Worm (Caenorhabditis elegans): ENCODE measurements around the gene F36H5.17.

F36H5.17 gene

ce11 chrII:1741248-1741647, 14.7 kb downstream of the F36H5.17 start, which contains the start of gene K07G6.1:
Gene K07G6.1, plus strand, starts transcription at chrII:1741548.
- no peak for TF ChIP-seq fkh-10 (GFP tag; optimal IDR thresholded peaks at IDR 0.05)
- no peak for TF ChIP-seq daf-12 (tag; optimal IDR thresholded peaks at IDR 0.05)
- TF ChIP-seq nfya-1 (tag; optimal IDR thresholded peaks at IDR 0.05; ENCODE audit: insufficient read depth), result no peak
- no peak for TF ChIP-seq mml-1 (tag; optimal IDR thresholded peaks at IDR 0.05)
- no peak for TF ChIP-seq ztf-4 (tag; optimal IDR thresholded peaks at IDR 0.05)
- no peak for TF ChIP-seq nhr-43 (tag; optimal IDR thresholded peaks at IDR 0.05; ENCODE audit: poor library complexity, severe bottlenecking)
- TF ChIP-seq lin-15B (tag; optimal IDR thresholded peaks at IDR 0.05), result no peak

- TF ChIP-seq ztf-4 (tag; optimal IDR thresholded peaks at IDR 0.05), result no peak
- no peak for TF ChIP-seq ama-1 (optimal IDR thresholded peaks at IDR 0.05)
- no peak for TF ChIP-seq nhr-28 (tag; optimal IDR thresholded peaks at IDR 0.05)
- no peak for TF ChIP-seq ceh-82 (tag; optimal IDR thresholded peaks at IDR 0.05)
- TF ChIP-seq hmg-11 (tag; optimal IDR thresholded peaks at IDR 0.05), result no peak
- no peak for TF ChIP-seq sea-2 (GFP tag; optimal IDR thresholded peaks at IDR 0.05)
Measured at ce11 chrII:1738844-1739243, 17.1 kb downstream of the F36H5.17 start, which contains the start of the genes irld-9 and irld-33. Gene irld-9, minus strand, starts transcription at chrII:1738944. Gene irld-33, plus strand, starts transcription at chrII:1739052.

- TF ChIP-seq nhr-77 (tag; optimal IDR thresholded peaks at IDR 0.05) (no peak), fkh-2 (tag; optimal IDR thresholded peaks at IDR 0.05) (no peak), pqm-1 (tag; optimal IDR thresholded peaks at IDR 0.05) (no peak), ceh-82 (tag; optimal IDR thresholded peaks at IDR 0.05) (no peak), nhr-11 (tag; optimal IDR thresholded peaks at IDR 0.05) (no peak)
Measured at ce11 chrII:1736353-1736752, 19.6 kb downstream of the F36H5.17 start, which contains the start of gene ceh-83. Gene ceh-83, minus strand, starts transcription at chrII:1736533.

DNA sequence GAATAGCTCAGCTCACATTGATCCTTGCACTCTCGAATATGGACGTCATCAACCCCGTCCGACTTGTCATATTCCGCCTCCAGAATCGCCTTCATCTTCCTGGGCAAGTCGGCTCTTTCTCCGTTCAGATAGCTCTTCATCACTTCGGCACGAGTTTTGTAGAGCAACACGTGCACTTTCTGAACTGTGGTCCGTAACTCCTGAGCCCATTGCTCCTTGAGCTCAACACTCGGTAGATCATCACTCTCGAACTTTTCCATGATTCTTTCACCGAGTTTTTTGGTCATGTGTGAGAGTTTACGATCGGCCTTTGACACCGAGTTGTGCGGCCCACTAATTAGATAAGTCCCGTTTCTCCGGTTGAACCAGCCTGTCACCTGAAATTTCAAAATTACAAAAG, 20.8 kb downstream of the F36H5.17 start:
- TF ChIP-seq nhr-12 (tag; optimal IDR thresholded peaks at IDR 0.05) (no peak), nhr-77 (tag; optimal IDR thresholded peaks at IDR 0.05) (no peak), ztf-11 (tag; optimal IDR thresholded peaks at IDR 0.05) (no peak), zag-1 (tag; optimal IDR thresholded peaks at IDR 0.05) (no peak), nfya-1 (tag; optimal IDR thresholded peaks at IDR 0.05; ENCODE audit: insufficient read depth) (no peak), ama-1 (optimal IDR thresholded peaks at IDR 0.05) (no peak), elt-3 (tag; optimal IDR thresholded peaks at IDR 0.05) (no peak), mml-1 (tag; optimal IDR thresholded peaks at IDR 0.05) (no peak), fos-1 (tag; optimal IDR thresholded peaks at IDR 0.05) (no peak), egl-27 (tag; optimal IDR thresholded peaks at IDR 0.05) (no peak), tbx-2 (tag; optimal IDR thresholded peaks at IDR 0.05) (no peak), ztf-4 (tag; optimal IDR thresholded peaks at IDR 0.05) (no peak), sea-2 (GFP tag; optimal IDR thresholded peaks at IDR 0.05) (no peak), skn-1 (tag; optimal IDR thresholded peaks at IDR 0.05) (no peak), R02D3.7 (tag; optimal IDR thresholded peaks at IDR 0.05) (no peak), lin-39 (tag; optimal IDR thresholded peaks at IDR 0.05) (no peak)

- no peak for TF ChIP-seq skn-1 (tag; optimal IDR thresholded peaks at IDR 0.05)
Measured at ce11 chrII:1731932-1732331, 24.0 kb downstream of the F36H5.17 start, which contains the start of gene ceh-82. Gene ceh-82, plus strand, starts transcription at chrII:1732232.

ce11 chrII:1730103-1730502, 25.9 kb downstream of the F36H5.17 start, which contains the start of gene ceh-81:
Gene ceh-81, plus strand, starts transcription at chrII:1730403.
- no peak for TF ChIP-seq snpc-4 (tag; optimal IDR thresholded peaks at IDR 0.05)
- TF ChIP-seq eor-1 (tag; optimal IDR thresholded peaks at IDR 0.05), result no peak
- no peak for TF ChIP-seq unc-62 (GFP tag; optimal IDR thresholded peaks at IDR 0.05)
- no peak for TF ChIP-seq sea-2 (GFP tag; optimal IDR thresholded peaks at IDR 0.05)
- TF ChIP-seq jun-1 (tag; optimal IDR thresholded peaks at IDR 0.05), result no peak

DNA sequence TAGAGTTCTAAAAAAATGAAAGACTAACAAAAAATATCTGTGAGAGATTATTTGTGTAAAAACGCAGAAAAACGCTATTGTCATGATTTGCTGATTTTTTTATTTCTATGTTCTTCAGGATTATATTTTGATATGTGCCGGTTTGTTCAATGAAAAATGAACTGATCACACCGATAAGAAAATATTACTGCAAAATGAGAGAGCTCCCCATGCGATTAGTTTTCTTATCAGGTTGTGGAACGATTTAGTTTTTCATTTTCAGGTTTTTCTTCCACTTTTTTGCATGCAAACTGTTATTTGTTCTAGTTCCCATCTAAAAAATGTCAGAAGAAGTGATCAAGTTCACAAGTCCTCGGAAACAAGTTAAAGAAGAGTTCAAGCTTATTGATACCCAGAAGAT, 27.7 kb downstream of the F36H5.17 start, which contains the start of gene btb-9:
Gene btb-9 (plus strand): TSS at position 254 of the 400 bp plus-strand sequence.
- TF ChIP-seq nhr-12 (tag; optimal IDR thresholded peaks at IDR 0.05) (no peak), elt-2 (tag; optimal IDR thresholded peaks at IDR 0.05) (peak; percentile 92), pqm-1 (tag; optimal IDR thresholded peaks at IDR 0.05) (peak; percentile 89), nhr-43 (tag; optimal IDR thresholded peaks at IDR 0.05; ENCODE audit: poor library complexity, severe bottlenecking) (no peak), nfya-1 (tag; optimal IDR thresholded peaks at IDR 0.05; ENCODE audit: insufficient read depth) (no peak)

Measured in whole organism, L3 larva.